Fruit fly (Drosophila melanogaster): ENCODE measurements around the gene Capr.

The Capr gene

dm6 chr3L:18627657-18628455 lies 45.3 kb downstream of the Capr start:
- no peak for TF ChIP-seq CG7101 (tag; optimal IDR thresholded peaks at IDR 0.05)
- no peak for TF ChIP-seq tj (GFP tag; optimal IDR thresholded peaks at IDR 0.05)
- peak; percentile 11 for TF ChIP-seq kay (GFP tag; ENCODE audit: borderline replicate concordance)

- peak; percentile 21 for TF ChIP-seq tj (GFP tag; optimal IDR thresholded peaks at IDR 0.05)
- TF ChIP-seq Clk (GFP tag; optimal IDR thresholded peaks at IDR 0.05), result no peak
These were observed 46.6 kb downstream of the Capr start for dm6 chr3L:18626451-18627079.

- peak; percentile 40 for TF ChIP-seq pad (GFP tag; optimal IDR thresholded peaks at IDR 0.05)
- TF ChIP-seq Clk (GFP tag; optimal IDR thresholded peaks at IDR 0.05), result no peak
- peak; percentile 26 for TF ChIP-seq Crg-1 (GFP tag; optimal IDR thresholded peaks at IDR 0.05)
- no peak for TF ChIP-seq CG33017 (tag; optimal IDR thresholded peaks at IDR 0.05)
- TF ChIP-seq CG12768 (GFP tag; optimal IDR thresholded peaks at IDR 0.05), result no peak
- no peak for TF ChIP-seq CG14711 (tag; optimal IDR thresholded peaks at IDR 0.05)
- TF ChIP-seq Hr96 (GFP tag; optimal IDR thresholded peaks at IDR 0.05), result peak; percentile 7
- peak; percentile 35 for TF ChIP-seq CG1620 (GFP tag; optimal IDR thresholded peaks at IDR 0.05)
- TF ChIP-seq CG7101 (tag; optimal IDR thresholded peaks at IDR 0.05), result peak; percentile 29
- TF ChIP-seq kay (GFP tag; ENCODE audit: borderline replicate concordance), result peak; percentile 61
- peak; percentile 75 for TF ChIP-seq ovo (GFP tag; optimal IDR thresholded peaks at IDR 0.05)
- peak; percentile 67 for TF ChIP-seq tj (GFP tag; optimal IDR thresholded peaks at IDR 0.05)
- no peak for TF ChIP-seq CG7045 (GFP tag; optimal IDR thresholded peaks at IDR 0.05)
- no peak for TF ChIP-seq cnc (optimal IDR thresholded peaks at IDR 0.05)
- no peak for TF ChIP-seq CG5204 (GFP tag; optimal IDR thresholded peaks at IDR 0.05)
- TF ChIP-seq cic (GFP tag; optimal IDR thresholded peaks at IDR 0.05), result peak; percentile 27
- TF ChIP-seq bab1 (GFP tag; optimal IDR thresholded peaks at IDR 0.05), result peak; percentile 83
- peak; percentile 71 for TF ChIP-seq Mnt (GFP tag; optimal IDR thresholded peaks at IDR 0.05)
- TF ChIP-seq toe (GFP tag; optimal IDR thresholded peaks at IDR 0.05), result no peak
- TF ChIP-seq CG11617 (GFP tag; optimal IDR thresholded peaks at IDR 0.05), result peak; percentile 9
These were observed 47.3 kb downstream of the Capr start, which contains the start of gene MYPT-75D for dm6 chr3L:18625786-18626185. TSS of gene MYPT-75D (plus strand) at chr3L:18625959.

- no peak for TF ChIP-seq Mnt (GFP tag; optimal IDR thresholded peaks at IDR 0.05)
- TF ChIP-seq kay (GFP tag; ENCODE audit: borderline replicate concordance), result no peak
- TF ChIP-seq ovo (GFP tag; optimal IDR thresholded peaks at IDR 0.05), result no peak
- TF ChIP-seq CG1620 (GFP tag; optimal IDR thresholded peaks at IDR 0.05), result no peak
- TF ChIP-seq CG7045 (GFP tag; optimal IDR thresholded peaks at IDR 0.05), result no peak
- TF ChIP-seq Hr96 (GFP tag; optimal IDR thresholded peaks at IDR 0.05), result no peak
- peak; percentile 14 for TF ChIP-seq CG12768 (GFP tag; optimal IDR thresholded peaks at IDR 0.05)
- TF ChIP-seq Clk (GFP tag; optimal IDR thresholded peaks at IDR 0.05), result no peak
- TF ChIP-seq CG14711 (tag; optimal IDR thresholded peaks at IDR 0.05), result no peak
These were observed 50.7 kb downstream of the Capr start, which contains the start of gene bora for dm6 chr3L:18622422-18622739. TSS of gene bora (plus strand) at chr3L:18622692.

dm6 chr3L:18621735-18622421 lies 51.2 kb downstream of the Capr start, which contains the start of gene not:
TSS of gene not (minus strand) at chr3L:18622129.
- TF ChIP-seq CG7045 (GFP tag; optimal IDR thresholded peaks at IDR 0.05), result no peak
- TF ChIP-seq CG33017 (tag; optimal IDR thresholded peaks at IDR 0.05), result no peak
- peak; percentile 75 for TF ChIP-seq tj (GFP tag; optimal IDR thresholded peaks at IDR 0.05)
- TF ChIP-seq Mnt (GFP tag; optimal IDR thresholded peaks at IDR 0.05), result no peak
- TF ChIP-seq cic (GFP tag; optimal IDR thresholded peaks at IDR 0.05), result peak; percentile 71
- TF ChIP-seq bab1 (GFP tag; optimal IDR thresholded peaks at IDR 0.05), result peak; percentile 17
- TF ChIP-seq kay (GFP tag; ENCODE audit: borderline replicate concordance), result no peak
- no peak for TF ChIP-seq Crg-1 (GFP tag; optimal IDR thresholded peaks at IDR 0.05)
- TF ChIP-seq CG11617 (GFP tag; optimal IDR thresholded peaks at IDR 0.05), result no peak
- TF ChIP-seq cnc (optimal IDR thresholded peaks at IDR 0.05), result no peak
- TF ChIP-seq Clk (GFP tag; optimal IDR thresholded peaks at IDR 0.05), result no peak
- TF ChIP-seq CG14711 (tag; optimal IDR thresholded peaks at IDR 0.05), result no peak
- no peak for TF ChIP-seq toe (GFP tag; optimal IDR thresholded peaks at IDR 0.05)
- TF ChIP-seq ovo (GFP tag; optimal IDR thresholded peaks at IDR 0.05), result no peak
- peak; percentile 33 for TF ChIP-seq CG12768 (GFP tag; optimal IDR thresholded peaks at IDR 0.05)
- no peak for TF ChIP-seq pad (GFP tag; optimal IDR thresholded peaks at IDR 0.05)
- no peak for TF ChIP-seq Hr96 (GFP tag; optimal IDR thresholded peaks at IDR 0.05)
- no peak for TF ChIP-seq CG1620 (GFP tag; optimal IDR thresholded peaks at IDR 0.05)
- TF ChIP-seq CG5204 (GFP tag; optimal IDR thresholded peaks at IDR 0.05), result no peak
- no peak for TF ChIP-seq CG7101 (tag; optimal IDR thresholded peaks at IDR 0.05)
